Worm (Caenorhabditis elegans) whole organism, midembryonic: ENCODE results near the gene F22F1.3.

ENCODE experiments used
- flt-1 ChIP-seq: fragments of 200-800 bp; sonication (Bioruptor generic); IDR thresholded peaks from 2 replicates; pipeline ENCODE4 v1.3.6; 2022; ENCODE audit warnings: missing genetic modification characterization, missing compliant biosample characterization
- klf-2 ChIP-seq: fragments of 200-800 bp; sonication (Bioruptor generic); conservative IDR thresholded peaks from 2 replicates; pipeline ENCODE4 v1.3.6; 2022; ENCODE audit warnings: missing genetic modification reagents, missing genetic modification characterization, missing compliant biosample characterization
- ref-1 ChIP-seq: fragments of 200-800 bp; sonication (Bioruptor generic); conservative IDR thresholded peaks from 2 replicates; pipeline ENCODE4 v1.3.6; 2022; ENCODE audit warnings: missing genetic modification reagents, missing genetic modification characterization, missing compliant biosample characterization
- ztf-23 ChIP-seq: fragments of 200-800 bp; sonication (Bioruptor generic); IDR thresholded peaks from 2 replicates; pipeline ENCODE4 v1.3.6; 2022; ENCODE audit warnings: missing genetic modification reagents, missing genetic modification characterization, missing compliant biosample characterization
- ztf-29 ChIP-seq: fragments of 200-800 bp; sonication (Bioruptor generic); IDR thresholded peaks from 2 replicates; pipeline ENCODE4 v1.3.6; 2022; ENCODE audit warnings: missing genetic modification reagents, missing genetic modification characterization, missing compliant biosample characterization

- TF ChIP-seq ztf-23 (GFP tag; lab: Robert Waterston, UW) (no peak), ztf-29 (no peak), flt-1 (GFP tag; lab: Robert Waterston, UW) (no peak), klf-2 (GFP tag; lab: Robert Waterston, UW) (no peak), ref-1 (GFP tag; lab: Robert Waterston, UW) (no peak)
Measured at ce11 chrX:8203684-8204083, 40.8 kb upstream of the F22F1.3 start, which contains the start of gene C17H11.6.
